Fruit fly (Drosophila melanogaster): Measurements from ENCODE around the gene CG14445.

Gene CG14445

dm6 chrX:6287842-6288241 is 50.7 kb downstream of the CG14445 start, which contains the start of the genes Top3beta and wuho (continued):
- TF ChIP-seq CG1024 (GFP tag; IDR thresholded peaks at IDR 0.05) (no peak), repo (GFP tag; optimal IDR thresholded peaks at IDR 0.05) (peak; percentile 7), CG10959 (GFP tag; IDR thresholded peaks at IDR 0.05) (no peak), CG16813 (GFP tag; IDR thresholded peaks at IDR 0.05; ENCODE audit: partially characterized antibody) (peak; percentile 62; the same call in 2 of the 3 replicates), CG33557 (GFP tag; optimal IDR thresholded peaks at IDR 0.05) (no peak), CG3281 (GFP tag; optimal IDR thresholded peaks at IDR 0.05) (peak; percentile 45), pho (GFP tag; optimal IDR thresholded peaks at IDR 0.05) (peak; percentile 57), dan (GFP tag; IDR thresholded peaks at IDR 0.05) (no peak), gce (GFP tag; IDR thresholded peaks at IDR 0.05) (no peak), CG7556 (GFP tag; optimal IDR thresholded peaks at IDR 0.05) (no peak), nerfin-2 (GFP tag; IDR thresholded peaks at IDR 0.05; ENCODE audit: partially characterized antibody) (peak; percentile 18; the same call in 1 of the 2 replicates), tup (GFP tag; optimal IDR thresholded peaks at IDR 0.05) (no peak), nom (GFP tag; optimal IDR thresholded peaks at IDR 0.05) (peak; percentile 19), Blimp-1 (GFP tag; optimal IDR thresholded peaks at IDR 0.05) (no peak), zfh2 (GFP tag; optimal IDR thresholded peaks at IDR 0.05) (peak; percentile 28), ase (GFP tag; IDR thresholded peaks at IDR 0.05) (no peak), wdn (GFP tag; IDR thresholded peaks at IDR 0.05) (no peak), CG12071 (GFP tag; optimal IDR thresholded peaks at IDR 0.05) (no peak), CG6272 (GFP tag; IDR thresholded peaks at IDR 0.05) (no peak), CG31224 (GFP tag; IDR thresholded peaks at IDR 0.05) (no peak), tll (GFP tag; optimal IDR thresholded peaks at IDR 0.05) (no peak), CG17568 (GFP tag; optimal IDR thresholded peaks at IDR 0.05) (no peak), Dp (GFP tag; optimal IDR thresholded peaks at IDR 0.05) (peak; percentile 49), CG2120 (GFP tag; optimal IDR thresholded peaks at IDR 0.05) (peak; percentile 57), Dbx (GFP tag; IDR thresholded peaks at IDR 0.05) (peak; percentile 62; the same call in 2 of the 3 replicates), sim (GFP tag; IDR thresholded peaks at IDR 0.05) (no peak), CG15601 (tag; optimal IDR thresholded peaks at IDR 0.05) (no peak), ssp (GFP tag; IDR thresholded peaks at IDR 0.05) (peak; percentile 46; the same call in 1 of the 2 replicates), crc (GFP tag; optimal IDR thresholded peaks at IDR 0.05) (no peak), CG9876 (GFP tag; optimal IDR thresholded peaks at IDR 0.05) (peak; percentile 15), Ada2b (GFP tag; IDR thresholded peaks at IDR 0.05) (no peak), Rfx (GFP tag; IDR thresholded peaks at IDR 0.05) (peak; percentile 44; the same call in 1 of the 2 replicates), gcm (GFP tag; optimal IDR thresholded peaks at IDR 0.05) (peak; percentile 13), caup (GFP tag; optimal IDR thresholded peaks at IDR 0.05; ENCODE audit: severe bottlenecking) (peak; percentile 62), CG3838 (GFP tag; optimal IDR thresholded peaks at IDR 0.05) (no peak), her (GFP tag; optimal IDR thresholded peaks at IDR 0.05) (peak; percentile 62), CG9215 (GFP tag; IDR thresholded peaks at IDR 0.05) (no peak), CG15269 (tag; optimal IDR thresholded peaks at IDR 0.05) (no peak), CG4617 (GFP tag; optimal IDR thresholded peaks at IDR 0.05; ENCODE audit: borderline replicate concordance) (peak; percentile 97), E2f2 (GFP tag; IDR thresholded peaks at IDR 0.05) (peak; percentile 49), Asciz (GFP tag; optimal IDR thresholded peaks at IDR 0.05) (no peak), kay (GFP tag; optimal IDR thresholded peaks at IDR 0.05) (peak; percentile 29), CG10979 (tag; optimal IDR thresholded peaks at IDR 0.05) (no peak), Neu2 (GFP tag; optimal IDR thresholded peaks at IDR 0.05; ENCODE audit: borderline replicate concordance) (no peak), CG12769 (tag; optimal IDR thresholded peaks at IDR 0.05) (no peak), CG4360 (GFP tag; IDR thresholded peaks at IDR 0.05) (no peak), TFAM (GFP tag; optimal IDR thresholded peaks at IDR 0.05) (no peak), sima (GFP tag; optimal IDR thresholded peaks at IDR 0.05) (no peak), CG14667 (GFP tag; IDR thresholded peaks at IDR 0.05) (no peak), da (GFP tag; optimal IDR thresholded peaks at IDR 0.05) (no peak), Nf-YA (GFP tag; IDR thresholded peaks at IDR 0.05) (no peak)

Measured in whole organism, embryonic.